Fruit fly (Drosophila melanogaster): ENCODE results near the gene CG43219.
A peak's percentile ranks its signal among the peaks of the same experiment; 100 is the strongest.

The CG43219 gene

DNA sequence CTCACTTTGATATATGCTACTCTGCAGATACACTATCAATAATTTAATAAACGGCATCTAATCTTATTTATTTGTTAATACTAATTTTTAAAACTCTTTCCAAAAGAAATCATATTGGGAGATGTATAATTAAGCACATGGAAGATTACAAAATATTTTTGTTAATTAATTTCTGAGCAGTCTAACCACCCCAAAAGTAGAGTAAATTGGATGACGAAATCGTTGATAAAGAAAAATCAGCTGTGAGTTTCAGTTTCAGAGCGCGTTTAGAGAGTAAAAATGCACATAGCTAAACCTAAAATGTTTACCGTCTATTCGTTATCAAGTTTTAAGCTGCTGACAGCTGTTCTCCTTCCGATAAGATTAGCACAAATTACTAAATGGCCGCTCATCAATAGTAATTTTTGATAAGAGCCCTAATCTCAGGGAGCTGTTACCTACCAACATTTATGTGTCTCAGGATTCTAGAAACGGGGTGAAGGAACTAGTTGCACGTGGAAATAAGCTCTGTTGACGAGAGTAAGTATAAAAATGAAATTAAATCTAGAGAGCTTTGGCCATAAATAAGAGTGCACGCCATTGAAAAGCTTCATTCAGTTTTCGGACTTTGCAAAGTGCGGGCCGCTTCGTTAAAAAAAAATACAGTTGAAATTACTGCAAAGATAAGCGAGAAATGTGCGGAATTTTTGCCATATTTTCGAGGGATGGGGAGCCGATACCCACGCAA is 47.5 kb upstream of the CG43219 start, which contains the start of the genes chb and AsnS (continued):
- peak; percentile 76 for TF ChIP-seq Nf-YB (GFP tag; optimal IDR thresholded peaks at IDR 0.05)
- TF ChIP-seq CG8089 (GFP tag; optimal IDR thresholded peaks at IDR 0.05), result peak; percentile 43
- peak; percentile 51 for TF ChIP-seq danr (GFP tag; IDR thresholded peaks at IDR 0.05)
- TF ChIP-seq CG34376 (GFP tag; optimal IDR thresholded peaks at IDR 0.05), result peak; percentile 81
- TF ChIP-seq phol (tag; optimal IDR thresholded peaks at IDR 0.05), result peak; percentile 91
- TF ChIP-seq hb (GFP tag; IDR thresholded peaks at IDR 0.05; ENCODE audit: partially characterized antibody), result no peak
- peak; percentile 9 for TF ChIP-seq CG30020 (tag; optimal IDR thresholded peaks at IDR 0.05)
- peak; percentile 88 for TF ChIP-seq CG2889 (GFP tag; IDR thresholded peaks at IDR 0.05)
- TF ChIP-seq CG13123 (GFP tag; optimal IDR thresholded peaks at IDR 0.05), result peak; percentile 65
- peak; percentile 74 for TF ChIP-seq CG7987 (GFP tag; optimal IDR thresholded peaks at IDR 0.05)
- peak; percentile 41 for TF ChIP-seq CG7786 (GFP tag; optimal IDR thresholded peaks at IDR 0.05)
- TF ChIP-seq run (tag; optimal IDR thresholded peaks at IDR 0.05), result peak; percentile 90
- peak in 1 of 2 experiments; percentile 93 for TF ChIP-seq bsh (GFP tag; optimal IDR thresholded peaks at IDR 0.05)
- peak; percentile 92 for TF ChIP-seq lmd (GFP tag; IDR thresholded peaks at IDR 0.05)
- peak; percentile 82 for TF ChIP-seq az2 (GFP tag; optimal IDR thresholded peaks at IDR 0.05)
- TF ChIP-seq CG3163 (GFP tag; optimal IDR thresholded peaks at IDR 0.05), result no peak
- TF ChIP-seq vnd (GFP tag; IDR thresholded peaks at IDR 0.05; ENCODE audit: partially characterized antibody), result no peak
- TF ChIP-seq Antp (GFP tag; optimal IDR thresholded peaks at IDR 0.05), result peak; percentile 55
- no peak for TF ChIP-seq Hr39 (optimal IDR thresholded peaks at IDR 0.05)
- peak; percentile 60 for TF ChIP-seq Fer2 (tag; optimal IDR thresholded peaks at IDR 0.05)
- TF ChIP-seq CG17829 (tag; optimal IDR thresholded peaks at IDR 0.05), result peak; percentile 81
- no peak for TF ChIP-seq amos (GFP tag; IDR thresholded peaks at IDR 0.05; ENCODE audit: partially characterized antibody)
- TF ChIP-seq Ravus (GFP tag; IDR thresholded peaks at IDR 0.05), result peak; percentile 87
- peak; percentile 66 for TF ChIP-seq sens-2 (GFP tag; IDR thresholded peaks at IDR 0.05)
- TF ChIP-seq CG12744 (GFP tag; optimal IDR thresholded peaks at IDR 0.05), result peak; percentile 17
- no peak for TF ChIP-seq cad (GFP tag; optimal IDR thresholded peaks at IDR 0.05)
- peak; percentile 74 for TF ChIP-seq CG8281 (tag; optimal IDR thresholded peaks at IDR 0.05)
- peak; percentile 9 for TF ChIP-seq Ets97D (GFP tag; optimal IDR thresholded peaks at IDR 0.05)
- peak; percentile 67 for TF ChIP-seq HLH54F (GFP tag; optimal IDR thresholded peaks at IDR 0.05)
- no peak for TF ChIP-seq CG14860 (GFP tag; IDR thresholded peaks at IDR 0.05; ENCODE audit: partially characterized antibody)
- TF ChIP-seq stwl (tag; optimal IDR thresholded peaks at IDR 0.05), result no peak
- peak; percentile 94 for TF ChIP-seq CG12391 (tag; optimal IDR thresholded peaks at IDR 0.05)
- peak; percentile 95 for TF ChIP-seq dysf (GFP tag; IDR thresholded peaks at IDR 0.05)
- no peak for TF ChIP-seq da (GFP tag; optimal IDR thresholded peaks at IDR 0.05)
- no peak for TF ChIP-seq CG17912 (GFP tag; optimal IDR thresholded peaks at IDR 0.05)
- no peak for TF ChIP-seq YL-1 (GFP tag; optimal IDR thresholded peaks at IDR 0.05)
- TF ChIP-seq CG12155 (GFP tag; optimal IDR thresholded peaks at IDR 0.05), result peak; percentile 86
- TF ChIP-seq CG11085 (GFP tag; IDR thresholded peaks at IDR 0.05), result peak; percentile 88
- TF ChIP-seq bab2 (GFP tag; optimal IDR thresholded peaks at IDR 0.05), result peak; percentile 66
- no peak for TF ChIP-seq Optix (GFP tag; IDR thresholded peaks at IDR 0.05)
- TF ChIP-seq pita (GFP tag; optimal IDR thresholded peaks at IDR 0.05), result no peak
- TF ChIP-seq sr (GFP tag; IDR thresholded peaks at IDR 0.05), result peak; percentile 33; the same call in 1 of the 3 replicates
- TF ChIP-seq sima (GFP tag; optimal IDR thresholded peaks at IDR 0.05), result peak; percentile 27
- peak; percentile 55 for TF ChIP-seq CG11723 (GFP tag; optimal IDR thresholded peaks at IDR 0.05)
- peak; percentile 88 for TF ChIP-seq Oaz (GFP tag; IDR thresholded peaks at IDR 0.05)
- TF ChIP-seq CoRest (tag; optimal IDR thresholded peaks at IDR 0.05), result peak; percentile 94
- TF ChIP-seq Pdp1 (GFP tag; optimal IDR thresholded peaks at IDR 0.05), result peak; percentile 73 to 85
- TF ChIP-seq eyg (GFP tag; optimal IDR thresholded peaks at IDR 0.05), result peak; percentile 29
- TF ChIP-seq sob (GFP tag; IDR thresholded peaks at IDR 0.05), result peak; percentile 89
- TF ChIP-seq gfzf (GFP tag; optimal IDR thresholded peaks at IDR 0.05), result no peak

Measured in whole organism, embryonic.